Worm (Caenorhabditis elegans) whole organism, L4 larva: Measurements from ENCODE around the gene T10D4.6.

ENCODE experiments used
- lsy-2 ChIP-seq, 2 experiments: fragments of 150-350 bp in 1 of 2; sonication (generic microtip) in 1 of 2; optimal IDR thresholded peaks; 2 replicates each; lab custom pipeline; 2014 to 2017; ENCODE audit warnings: missing biosample characterization in 2 of 2, missing genetic modification characterization in 2 of 2
- nhr-237 ChIP-seq: sonication (generic microtip); optimal IDR thresholded peaks from 2 replicates; lab custom pipeline; 2017; ENCODE audit warnings: missing biosample characterization, missing genetic modification characterization
- nhr-48 ChIP-seq: sonication (generic microtip); optimal IDR thresholded peaks from 2 replicates; lab custom pipeline; 2016; ENCODE audit warnings: mild to moderate bottlenecking, missing genetic modification characterization, missing compliant biosample characterization
- saeg-2 ChIP-seq: fragments of 200-800 bp; sonication (Bioruptor generic); IDR thresholded peaks from 2 replicates; pipeline ENCODE4 v1.3.6; 2022; ENCODE audit warnings: missing genetic modification reagents, missing genetic modification characterization, missing compliant biosample characterization
- unc-130 ChIP-seq: sonication (generic microtip); optimal IDR thresholded peaks from 2 replicates; lab custom pipeline; 2016; ENCODE audit warnings: missing genetic modification reagents, missing genetic modification characterization, missing compliant biosample characterization
- unc-62 ChIP-seq, 3 experiments: fragments of 150-350 bp in 1 of 3; sonication (generic microtip); optimal IDR thresholded peaks in 2 of 3; peaks in 1 of 3; 1 replicate in 1 of 3; 2 replicates in 2 of 3; lab custom pipeline; 2014 to 2017; ENCODE audit warnings: missing biosample characterization in 3 of 3, missing genetic modification characterization in 3 of 3, missing genetic modification reagents in 3 of 3, missing genotype in 1 of 3

ce11 chrII:3111147-3111546, 8.0 kb upstream of the T10D4.6 start, which contains the start of gene Y25C1A.13:
- no peak for TF ChIP-seq unc-62 (GFP tag; optimal IDR thresholded peaks at IDR 0.05 in 1 of 2; lab: Kevin White, UChicago)
- no peak for TF ChIP-seq unc-62 (tag; optimal IDR thresholded peaks at IDR 0.05; lab: Kevin White, UChicago)
- TF ChIP-seq saeg-2 (GFP tag; lab: Robert Waterston, UW) = no peak
- no peak for TF ChIP-seq unc-130
- no peak for TF ChIP-seq nhr-237
- TF ChIP-seq lsy-2 (tag; optimal IDR thresholded peaks at IDR 0.05; lab: Kevin White, UChicago) = no peak
- no peak for TF ChIP-seq nhr-48 (tag; lab: Kevin White, UChicago)
